Worm (Caenorhabditis elegans) whole organism, early embryonic: ENCODE measurements around the gene ZC196.5.

ENCODE experiments used
- B0310.2 ChIP-seq: sonication (generic microtip); optimal IDR thresholded peaks from 2 replicates; lab custom pipeline; 2016; ENCODE audit warnings: mild to moderate bottlenecking, missing genetic modification characterization, missing compliant biosample characterization
- F13C5.2 ChIP-seq: sonication (generic microtip); optimal IDR thresholded peaks from 2 replicates; lab custom pipeline; 2017; ENCODE audit warnings: mild to moderate bottlenecking, missing genetic modification characterization, inconsistent platforms, missing compliant biosample characterization
- aly-1 ChIP-seq: sonication (generic microtip); optimal IDR thresholded peaks from 2 replicates; lab custom pipeline; 2016; ENCODE audit warnings: missing genetic modification characterization, missing compliant biosample characterization
- ama-1 ChIP-seq: fragments of 150-350 bp; optimal IDR thresholded peaks from 2 replicates; lab custom pipeline; 2014
- ceh-13 ChIP-seq: fragments of 200-800 bp; sonication (Bioruptor generic); optimal IDR thresholded peaks from 2 replicates; lab custom pipeline; 2018; ENCODE audit warnings: mild to moderate bottlenecking, missing genetic modification characterization, missing compliant biosample characterization
- ceh-36 ChIP-seq: sonication (generic microtip); optimal IDR thresholded peaks from 2 replicates; lab custom pipeline; 2016; ENCODE audit warnings: missing genetic modification characterization, inconsistent platforms, missing compliant biosample characterization
- ets-7 ChIP-seq: sonication (generic microtip); optimal IDR thresholded peaks from 2 replicates; lab custom pipeline; 2016; ENCODE audit warnings: missing genotype, missing genetic modification characterization, missing compliant biosample characterization
- flt-1 ChIP-seq: fragments of 200-800 bp; sonication (Bioruptor generic); IDR thresholded peaks from 2 replicates; pipeline ENCODE4 v1.3.6; 2022; ENCODE audit warnings: missing genetic modification characterization, missing compliant biosample characterization
- hmbx-1 ChIP-seq: sonication (generic microtip); optimal IDR thresholded peaks from 2 replicates; lab custom pipeline; 2016; ENCODE audit warnings: mild to moderate bottlenecking, missing genetic modification characterization, missing compliant biosample characterization
- hmg-4 ChIP-seq: fragments of 200-800 bp; sonication (Bioruptor generic); optimal IDR thresholded peaks from 2 replicates; lab custom pipeline; 2018; ENCODE audit warnings: mild to moderate bottlenecking, missing genetic modification characterization, missing compliant biosample characterization
- hnd-1 ChIP-seq: sonication (generic microtip); optimal IDR thresholded peaks from 2 replicates; lab custom pipeline; 2016; ENCODE audit warnings: missing genetic modification characterization, missing compliant biosample characterization
- pes-1 ChIP-seq: fragments of 200-800 bp; sonication (Bioruptor generic); IDR thresholded peaks from 2 replicates; pipeline ENCODE4 v1.3.6; 2022; ENCODE audit warnings: missing genetic modification reagents, missing genetic modification characterization, missing compliant biosample characterization
- scrt-1 ChIP-seq: fragments of 200-800 bp; sonication (Bioruptor generic); IDR thresholded peaks from 2 replicates; pipeline ENCODE4 v1.3.6; 2022; ENCODE audit warnings: missing genetic modification characterization, missing compliant biosample characterization
- sea-1 ChIP-seq: fragments of 200-800 bp; sonication (Bioruptor generic); conservative IDR thresholded peaks from 2 replicates; pipeline ENCODE4 v1.3.6; 2022; ENCODE audit warnings: missing genetic modification characterization, missing compliant biosample characterization
- tbx-11 ChIP-seq: fragments of 200-800 bp; sonication (Bioruptor generic); IDR thresholded peaks from 2 replicates; pipeline ENCODE4 v1.3.6; 2022; ENCODE audit warnings: missing genetic modification characterization, missing compliant biosample characterization
- tbx-37 ChIP-seq: fragments of 200-800 bp; sonication (Bioruptor generic); conservative IDR thresholded peaks from 2 replicates; pipeline ENCODE4 v1.3.6; 2022; ENCODE audit warnings: missing genetic modification reagents, missing genetic modification characterization, missing compliant biosample characterization
- tra-4 ChIP-seq: sonication (generic microtip); optimal IDR thresholded peaks from 2 replicates; lab custom pipeline; 2017; ENCODE audit warnings: missing genetic modification characterization, missing compliant biosample characterization

ZC196.5 gene

DNA sequence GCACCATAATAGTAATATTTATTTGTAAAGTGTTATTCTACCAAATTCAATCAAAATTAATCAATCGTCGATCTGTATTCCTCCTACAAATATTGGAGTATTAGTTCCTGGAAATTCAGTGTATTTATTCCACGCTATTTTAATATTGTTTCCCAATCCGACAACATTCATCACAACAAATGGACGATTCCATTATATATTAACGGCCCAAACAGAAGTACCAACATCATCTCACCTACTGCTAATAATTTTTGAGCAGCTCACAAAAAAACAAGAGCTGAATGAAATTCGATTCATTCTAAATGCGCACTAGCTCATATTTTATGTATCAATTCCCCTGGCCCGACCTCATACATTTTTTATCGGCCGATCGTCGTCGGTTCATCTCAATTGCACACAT, 37.8 kb downstream of the ZC196.5 start:
- no peak for TF ChIP-seq pes-1 (GFP tag; lab: Robert Waterston, UW)
- no peak for TF ChIP-seq hnd-1 (tag; lab: Kevin White, UChicago)
- TF ChIP-seq hmbx-1: no peak
- no peak for TF ChIP-seq sea-1 (GFP tag; lab: Robert Waterston, UW)
- TF ChIP-seq hmg-4: no peak
- TF ChIP-seq ceh-13 (GFP tag; lab: Kevin White, UChicago): no peak
- no peak for TF ChIP-seq tbx-11 (GFP tag; lab: Robert Waterston, UW)
- TF ChIP-seq tbx-37: no peak

DNA sequence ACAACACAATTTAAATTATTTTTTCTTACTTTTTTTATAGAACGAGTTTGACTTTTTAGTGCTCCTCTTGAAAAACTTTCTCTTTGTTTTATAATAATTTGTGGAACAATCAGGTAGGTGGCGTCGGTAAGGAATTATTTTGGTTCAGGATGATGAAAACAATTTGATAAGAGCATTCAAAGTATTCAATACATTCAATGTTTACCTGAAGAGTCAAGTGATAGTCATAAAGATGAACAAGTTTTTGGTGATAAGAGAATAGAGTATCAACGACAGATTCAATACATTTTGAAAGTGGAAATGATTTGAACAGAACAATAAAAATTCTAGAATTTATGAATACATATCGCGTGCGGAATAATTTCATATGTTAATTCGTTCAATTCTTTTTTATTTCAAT, 38.3 kb downstream of the ZC196.5 start:
- TF ChIP-seq F13C5.2 (tag; lab: Kevin White, UChicago): no peak
- no peak for TF ChIP-seq tbx-37
- TF ChIP-seq tra-4 (tag; lab: Kevin White, UChicago): no peak
- no peak for TF ChIP-seq ceh-13 (GFP tag; lab: Kevin White, UChicago)
- no peak for TF ChIP-seq sea-1 (GFP tag; lab: Robert Waterston, UW)
- no peak for TF ChIP-seq pes-1 (GFP tag; lab: Robert Waterston, UW)
- TF ChIP-seq tbx-11 (GFP tag; lab: Robert Waterston, UW): no peak
- no peak for TF ChIP-seq ama-1 (lab: Kevin White, UChicago)
- TF ChIP-seq ceh-36 (tag; lab: Kevin White, UChicago): no peak
- TF ChIP-seq flt-1 (GFP tag; lab: Robert Waterston, UW): no peak
- no peak for TF ChIP-seq scrt-1 (GFP tag; lab: Robert Waterston, UW)
- no peak for TF ChIP-seq ets-7
- no peak for TF ChIP-seq B0310.2
- no peak for TF ChIP-seq hmbx-1
- TF ChIP-seq hnd-1 (tag; lab: Kevin White, UChicago): no peak

DNA sequence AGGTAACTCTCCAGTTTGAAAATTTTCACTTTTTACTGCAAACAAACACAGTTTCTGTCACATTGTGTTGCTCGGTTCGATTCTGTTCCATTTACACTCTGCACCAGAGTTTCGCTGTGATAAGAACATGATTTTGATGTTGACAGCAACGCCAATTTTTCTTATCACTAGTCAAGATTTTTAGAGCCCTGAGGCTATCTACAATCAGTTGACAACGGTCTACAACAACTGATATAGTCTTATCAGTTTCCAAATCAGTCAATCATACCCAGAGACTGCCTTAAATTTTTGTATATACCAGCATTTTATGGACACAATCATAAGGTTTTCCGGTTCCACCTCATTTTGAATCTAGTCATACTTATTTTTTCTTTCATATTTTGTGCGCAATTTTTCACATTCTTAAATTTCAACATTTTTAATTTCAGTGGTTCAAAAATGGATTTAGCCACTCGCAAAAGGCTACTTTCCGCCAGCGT, 39.3 kb downstream of the ZC196.5 start, which contains the start of gene B0507.3:
B0507.3 (plus strand) TSS at position 429 of the 479 bp plus-strand sequence.
- TF ChIP-seq sea-1 (GFP tag; lab: Robert Waterston, UW): no peak
- TF ChIP-seq scrt-1 (GFP tag; lab: Robert Waterston, UW): no peak
- no peak for TF ChIP-seq hnd-1 (tag; lab: Kevin White, UChicago)

DNA sequence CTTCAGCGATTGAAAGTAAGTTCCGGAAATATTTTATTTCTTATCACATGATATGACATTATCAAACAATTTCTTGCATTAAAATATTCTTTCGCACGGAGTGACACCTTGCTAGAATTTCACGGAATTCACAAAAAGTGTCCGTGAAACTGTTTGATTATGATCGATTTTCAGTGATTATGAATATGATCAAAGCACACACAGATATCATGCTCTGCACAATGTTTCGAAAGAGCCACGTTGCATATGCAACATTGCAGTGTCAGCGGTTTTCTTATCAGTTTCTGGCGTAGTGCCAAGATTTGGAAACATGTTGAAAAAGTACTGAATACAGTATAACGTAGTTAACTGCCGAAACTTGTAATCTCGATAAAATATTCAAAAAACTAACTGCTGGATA, 40.0 kb downstream of the ZC196.5 start:
- no peak for TF ChIP-seq B0310.2
- no peak for TF ChIP-seq hnd-1 (tag; lab: Kevin White, UChicago)
- no peak for TF ChIP-seq tbx-37
- no peak for TF ChIP-seq ceh-36 (tag; lab: Kevin White, UChicago)
- TF ChIP-seq flt-1 (GFP tag; lab: Robert Waterston, UW): no peak
- no peak for TF ChIP-seq ets-7
- no peak for TF ChIP-seq scrt-1 (GFP tag; lab: Robert Waterston, UW)
- TF ChIP-seq hmg-4: no peak
- TF ChIP-seq sea-1 (GFP tag; lab: Robert Waterston, UW): no peak
- no peak for TF ChIP-seq hmbx-1
- TF ChIP-seq tbx-11 (GFP tag; lab: Robert Waterston, UW): no peak
- no peak for TF ChIP-seq ama-1 (lab: Kevin White, UChicago)
- no peak for TF ChIP-seq tra-4 (tag; lab: Kevin White, UChicago)
- TF ChIP-seq aly-1 (tag; lab: Kevin White, UChicago): no peak
- TF ChIP-seq ceh-13 (GFP tag; lab: Kevin White, UChicago): no peak

DNA sequence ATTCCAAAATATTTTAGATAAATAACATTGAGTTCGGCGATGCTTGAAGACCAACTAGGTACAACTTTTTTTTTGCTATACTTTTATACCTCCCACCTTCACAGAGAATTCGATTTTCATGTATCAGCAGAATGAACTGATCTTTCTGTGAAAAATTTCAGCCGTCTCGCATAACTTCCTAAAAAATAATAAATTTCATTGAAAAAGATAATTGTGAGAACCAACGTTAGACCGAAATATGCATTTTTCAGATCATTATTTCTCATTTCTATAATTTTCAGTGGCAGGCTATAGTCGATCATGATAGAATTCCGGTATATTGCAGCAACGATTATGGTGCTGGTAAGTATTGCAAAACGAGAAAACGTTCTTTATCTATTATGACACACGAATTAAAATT, 42.4 kb downstream of the ZC196.5 start, which contains the start of gene srx-115:
srx-115 (plus strand) TSS at position 301 of the 400 bp plus-strand sequence.
- TF ChIP-seq flt-1 (GFP tag; lab: Robert Waterston, UW): no peak
- no peak for TF ChIP-seq ceh-36 (tag; lab: Kevin White, UChicago)
- no peak for TF ChIP-seq ama-1 (lab: Kevin White, UChicago)
- no peak for TF ChIP-seq F13C5.2 (tag; lab: Kevin White, UChicago)
- TF ChIP-seq scrt-1 (GFP tag; lab: Robert Waterston, UW): no peak
- TF ChIP-seq hnd-1 (tag; lab: Kevin White, UChicago): no peak
- TF ChIP-seq sea-1 (GFP tag; lab: Robert Waterston, UW): no peak
- no peak for TF ChIP-seq hmg-4
- TF ChIP-seq aly-1 (tag; lab: Kevin White, UChicago): no peak
- TF ChIP-seq pes-1 (GFP tag; lab: Robert Waterston, UW): no peak
- TF ChIP-seq hmbx-1: no peak
- TF ChIP-seq tra-4 (tag; lab: Kevin White, UChicago): no peak
- TF ChIP-seq ceh-13 (GFP tag; lab: Kevin White, UChicago): no peak

DNA sequence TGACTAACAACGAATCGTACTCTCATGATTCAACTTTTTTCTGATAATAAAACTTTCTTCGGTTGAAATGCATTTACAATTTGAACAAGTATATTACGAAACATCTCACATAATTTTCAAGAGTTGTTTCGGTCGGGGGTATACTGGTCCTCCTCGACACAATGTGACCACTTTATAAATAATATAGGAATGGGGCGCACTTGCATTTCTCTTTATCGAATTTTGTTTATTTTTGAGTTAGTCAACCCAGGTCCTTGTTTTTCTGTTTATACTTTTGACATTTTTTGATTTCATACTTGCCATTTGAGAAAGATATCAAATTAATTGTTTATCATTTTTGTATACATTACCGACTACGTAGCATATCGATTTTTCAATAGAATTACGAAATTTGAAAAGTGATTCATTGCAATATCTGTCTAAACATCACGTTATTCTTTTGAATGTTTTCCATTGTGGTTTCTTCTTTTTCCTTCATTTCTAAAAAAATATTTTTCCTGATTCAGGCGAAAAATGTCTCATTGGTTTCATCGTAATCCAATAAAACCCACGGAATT, 44.7 kb downstream of the ZC196.5 start, which contains the start of gene B0507.2:
B0507.2 (plus strand) TSS at position 507 of the 557 bp plus-strand sequence.
- TF ChIP-seq ama-1 (lab: Kevin White, UChicago) (no peak), ceh-36 (tag; lab: Kevin White, UChicago) (no peak)

DNA sequence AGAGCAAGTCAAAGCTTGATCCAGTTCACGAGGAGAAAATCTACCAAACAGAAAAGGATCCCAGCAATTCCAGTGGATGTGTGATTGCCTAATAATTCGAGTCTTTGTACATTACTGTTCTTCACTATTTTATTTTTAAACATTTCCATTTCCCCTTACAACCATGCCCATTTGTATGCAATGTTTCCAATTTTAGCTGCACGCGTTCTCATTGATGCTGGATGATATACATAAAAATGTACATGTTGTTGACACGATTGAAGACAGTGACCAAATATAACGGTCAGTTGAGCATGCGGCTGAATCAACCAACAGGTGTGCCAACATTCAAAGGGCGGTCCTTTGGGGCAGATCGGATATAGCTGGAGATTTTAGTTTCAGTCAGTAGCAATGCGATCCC, 47.1 kb downstream of the ZC196.5 start, which contains the start of gene B0507.1:
B0507.1 (plus strand) TSS at position 301 of the 400 bp plus-strand sequence.
- TF ChIP-seq B0310.2 (no peak), scrt-1 (GFP tag; lab: Robert Waterston, UW) (no peak), hmbx-1 (no peak), hnd-1 (tag; lab: Kevin White, UChicago) (no peak), hmg-4 (no peak), flt-1 (GFP tag; lab: Robert Waterston, UW) (no peak), pes-1 (GFP tag; lab: Robert Waterston, UW) (no peak), tbx-37 (no peak), aly-1 (tag; lab: Kevin White, UChicago) (no peak), ceh-13 (GFP tag; lab: Kevin White, UChicago) (no peak), ceh-36 (tag; lab: Kevin White, UChicago) (no peak)

DNA sequence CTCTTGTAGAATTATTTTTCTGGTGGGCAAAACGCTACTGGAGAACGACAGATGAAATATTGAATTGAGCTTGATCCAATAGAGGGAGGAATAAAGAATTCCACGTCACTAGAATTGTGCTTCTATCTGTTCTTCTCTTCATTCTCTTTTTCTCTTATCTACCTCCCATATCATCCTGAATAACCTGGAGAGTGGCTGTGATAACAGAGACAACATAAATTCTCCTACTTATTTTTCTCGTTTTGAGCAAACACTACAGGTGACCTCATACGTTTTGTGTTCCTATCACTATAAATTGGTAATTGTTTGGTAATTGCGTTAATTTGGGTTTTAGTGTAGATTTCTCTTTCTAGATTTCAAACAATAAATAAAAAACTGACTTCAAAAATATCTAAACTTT, 52.0 kb downstream of the ZC196.5 start:
- TF ChIP-seq flt-1 (GFP tag; lab: Robert Waterston, UW): no peak
- TF ChIP-seq B0310.2: no peak
- TF ChIP-seq ets-7: no peak
- TF ChIP-seq aly-1 (tag; lab: Kevin White, UChicago): no peak
- no peak for TF ChIP-seq ceh-36 (tag; lab: Kevin White, UChicago)
- no peak for TF ChIP-seq ama-1 (lab: Kevin White, UChicago)
- TF ChIP-seq sea-1 (GFP tag; lab: Robert Waterston, UW): no peak
- no peak for TF ChIP-seq ceh-13 (GFP tag; lab: Kevin White, UChicago)
- no peak for TF ChIP-seq tra-4 (tag; lab: Kevin White, UChicago)
- TF ChIP-seq F13C5.2 (tag; lab: Kevin White, UChicago): no peak
- TF ChIP-seq scrt-1 (GFP tag; lab: Robert Waterston, UW): no peak
